Worm (Caenorhabditis elegans): Measurements from ENCODE around the gene srh-239.

DNA sequence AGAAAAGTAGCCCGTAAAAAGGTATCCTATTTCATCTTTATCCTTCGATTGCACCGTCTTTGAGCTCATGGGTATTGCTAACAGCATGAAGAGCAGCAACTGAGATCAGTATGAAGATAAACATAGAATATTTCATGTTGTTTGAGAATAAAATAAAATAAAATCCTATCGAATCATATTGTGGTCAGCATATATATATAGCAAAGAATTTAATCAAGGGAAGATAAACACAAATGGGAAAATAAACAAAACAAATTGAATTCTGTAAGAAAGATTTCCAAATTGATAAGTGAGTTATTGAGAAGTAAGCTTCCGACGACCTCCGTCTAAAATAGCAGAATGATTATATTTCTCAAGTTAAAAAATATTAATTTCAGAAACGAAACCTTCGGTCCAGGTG is 1.8 kb upstream of the srh-239 start, which contains the start of gene T26H5.10:
- TF ChIP-seq ceh-88 (GFP tag; IDR thresholded peaks at IDR 0.05) (no peak), nhr-90 (tag; optimal IDR thresholded peaks at IDR 0.05; ENCODE audit: poor library complexity) (no peak), nhr-47 (tag; optimal IDR thresholded peaks at IDR 0.05) (no peak), ceh-90 (tag; optimal IDR thresholded peaks at IDR 0.05) (no peak), tbx-2 (tag; optimal IDR thresholded peaks at IDR 0.05) (no peak), ama-1 (optimal IDR thresholded peaks at IDR 0.05) (no peak), elt-3 (tag; optimal IDR thresholded peaks at IDR 0.05) (no peak), unc-62 (GFP tag; optimal IDR thresholded peaks at IDR 0.05) (no peak)
